Fruit fly (Drosophila melanogaster) whole organism, embryonic: Measurements from ENCODE around the gene CG7378.

Experiments
- Atf-2 ChIP-seq: fragments of 200-800 bp; sonication (Bioruptor generic); optimal IDR thresholded peaks from 2 replicates; lab custom pipeline; 2016; ENCODE audit warnings: missing biosample characterization, missing genetic modification characterization
- Awh ChIP-seq: fragments of 200-800 bp; sonication (Bioruptor generic); IDR thresholded peaks from 2 replicates; pipeline ENCODE4, ENCODE4 v1.3.6; 2022; ENCODE audit warnings: missing biosample characterization, missing genetic modification characterization
- B-H1 ChIP-seq: fragments of 200-800 bp; sonication (Bioruptor generic); IDR thresholded peaks from 3 replicates; pipeline ENCODE4 v1.3.6; 2022; ENCODE audit warnings: missing biosample characterization, missing genetic modification characterization
- C15 ChIP-seq: fragments of 200-800 bp; sonication (Bioruptor generic); IDR thresholded peaks from 3 replicates; pipeline ENCODE4 v1.3.6; 2022; ENCODE audit warnings: missing biosample characterization, missing genetic modification characterization
- CG1024 ChIP-seq: fragments of 200-800 bp; sonication (Bioruptor generic); IDR thresholded peaks from 2 replicates; pipeline ENCODE4 v1.3.6; 2022; ENCODE audit warnings: missing biosample characterization, missing genetic modification characterization
- CG10462 ChIP-seq: fragments of 200-800 bp; sonication (Bioruptor generic); optimal IDR thresholded peaks from 2 replicates; lab custom pipeline; 2016; ENCODE audit warnings: missing biosample characterization, missing genetic modification characterization
- CG10959 ChIP-seq: fragments of 200-800 bp; sonication (Bioruptor generic); IDR thresholded peaks from 2 replicates; pipeline ENCODE4 v1.3.6; 2022; ENCODE audit warnings: missing biosample characterization, missing genetic modification characterization
- CG11560 ChIP-seq: fragments of 200-800 bp; sonication (Bioruptor generic); IDR thresholded peaks from 3 replicates; pipeline ENCODE4 v1.3.6; 2022; ENCODE audit warnings: missing biosample characterization, missing genetic modification characterization
- CG11723 ChIP-seq: fragments of 200-800 bp; sonication (Bioruptor generic); optimal IDR thresholded peaks from 2 replicates; lab custom pipeline; 2017; ENCODE audit warnings: missing biosample characterization, mild to moderate bottlenecking, missing genetic modification characterization
- CG12104 ChIP-seq: fragments of 200-800 bp; sonication (Bioruptor generic); optimal IDR thresholded peaks from 3 replicates; lab custom pipeline; 2016; ENCODE audit warnings: missing biosample characterization, missing genetic modification characterization
- CG13424 ChIP-seq: fragments of 200-800 bp; sonication (Bioruptor generic); optimal IDR thresholded peaks from 2 replicates; lab custom pipeline; 2019; ENCODE audit warnings: missing biosample characterization, mild to moderate bottlenecking, missing genetic modification characterization, moderate library complexity
- CG14667 ChIP-seq: fragments of 200-800 bp; sonication (Bioruptor generic); IDR thresholded peaks from 2 replicates; pipeline ENCODE4 v1.3.6; 2022; ENCODE audit warnings: missing biosample characterization, missing genetic modification characterization
- CG1603 ChIP-seq: fragments of 200-800 bp; sonication (Bioruptor generic); optimal IDR thresholded peaks from 2 replicates; lab custom pipeline; 2019; ENCODE audit warnings: missing biosample characterization, mild to moderate bottlenecking, missing genetic modification characterization, moderate library complexity
- CG2202 ChIP-seq: fragments of 200-800 bp; sonication (Bioruptor generic); optimal IDR thresholded peaks from 2 replicates; lab custom pipeline; 2018; ENCODE audit warnings: missing biosample characterization, mild to moderate bottlenecking, missing genetic modification characterization
- CG31441 ChIP-seq: fragments of 200-800 bp; sonication (Bioruptor generic); IDR thresholded peaks from 2 replicates; pipeline ENCODE4 v1.3.6; 2022; ENCODE audit warnings: missing biosample characterization, missing genetic modification characterization
- CG4282 ChIP-seq: fragments of 200-800 bp; sonication (Bioruptor generic); optimal IDR thresholded peaks from 2 replicates; lab custom pipeline; 2016; ENCODE audit warnings: missing biosample characterization, missing genetic modification characterization
- CG4617 ChIP-seq: fragments of 200-800 bp; sonication (Bioruptor generic); optimal IDR thresholded peaks from 3 replicates; lab custom pipeline; 2016; ENCODE audit warnings: missing biosample characterization, missing genetic modification characterization, borderline replicate concordance
- CG6765 ChIP-seq: fragments of 200-800 bp; sonication (Bioruptor generic); optimal IDR thresholded peaks from 3 replicates; lab custom pipeline; 2017; ENCODE audit warnings: missing biosample characterization, mild to moderate bottlenecking, missing genetic modification characterization
- CG7745 ChIP-seq: fragments of 200-800 bp; sonication (Bioruptor generic); optimal IDR thresholded peaks from 2 replicates; lab custom pipeline; 2018; ENCODE audit warnings: missing biosample characterization, mild to moderate bottlenecking, missing genetic modification characterization, moderate library complexity
- CG7786 ChIP-seq: fragments of 200-800 bp; sonication (Bioruptor generic); optimal IDR thresholded peaks from 2 replicates; lab custom pipeline; 2016; ENCODE audit warnings: missing biosample characterization, missing genetic modification characterization
- CG8359 ChIP-seq: fragments of 200-800 bp; sonication (Bioruptor generic); optimal IDR thresholded peaks from 2 replicates; lab custom pipeline; 2017; ENCODE audit warnings: missing biosample characterization, mild to moderate bottlenecking, missing genetic modification characterization, borderline replicate concordance
- CG8478 ChIP-seq: fragments of >200 bp; optimal IDR thresholded peaks from 2 replicates; lab custom pipeline; 2018
- CG9932 ChIP-seq: fragments of 200-800 bp; sonication (Bioruptor generic); IDR thresholded peaks from 2 replicates; pipeline ENCODE4 v1.3.6; 2022; ENCODE audit warnings: missing biosample characterization, missing genetic modification characterization
- Doc2 ChIP-seq: fragments of 200-800 bp; sonication (Bioruptor generic); IDR thresholded peaks from 2 replicates; pipeline ENCODE4 v1.3.6; 2022; ENCODE audit warnings: missing biosample characterization, missing genetic modification characterization
- Drgx ChIP-seq: fragments of 200-800 bp; sonication (Bioruptor generic); IDR thresholded peaks from 2 replicates; pipeline ENCODE4 v1.3.6; 2022; ENCODE audit warnings: missing biosample characterization, missing genetic modification characterization
- E2f1 ChIP-seq: fragments of 200-800 bp; sonication (Bioruptor generic); IDR thresholded peaks from 2 replicates; pipeline ENCODE4 v1.3.6; 2022; ENCODE audit warnings: missing biosample characterization, missing genetic modification characterization
- HHEX ChIP-seq: fragments of 200-800 bp; sonication (Bioruptor generic); optimal IDR thresholded peaks from 3 replicates; lab custom pipeline; 2017; ENCODE audit warnings: missing biosample characterization, mild to moderate bottlenecking, missing genetic modification characterization, missing genetic modification reagents
- Hsf ChIP-seq: fragments of 200-800 bp; sonication (Bioruptor generic); optimal IDR thresholded peaks from 3 replicates; lab custom pipeline; 2016; ENCODE audit warnings: missing biosample characterization, missing genetic modification characterization
- Mes4 ChIP-seq: fragments of 200-800 bp; sonication (Bioruptor generic); optimal IDR thresholded peaks from 2 replicates; lab custom pipeline; 2016; ENCODE audit warnings: missing biosample characterization, missing genetic modification characterization
- Sin3A ChIP-seq: fragments of >200 bp; optimal IDR thresholded peaks from 2 replicates; lab custom pipeline; 2018
- abd-A ChIP-seq: fragments of 200-800 bp; sonication (Bioruptor generic); optimal IDR thresholded peaks from 3 replicates; lab custom pipeline; 2019; ENCODE audit warnings: missing biosample characterization, mild to moderate bottlenecking, missing genetic modification characterization, moderate library complexity
- ac ChIP-seq: fragments of 200-800 bp; sonication (Bioruptor generic); optimal IDR thresholded peaks from 3 replicates; lab custom pipeline; 2017; ENCODE audit warnings: missing biosample characterization, mild to moderate bottlenecking, missing genetic modification characterization
- ase ChIP-seq: fragments of 200-800 bp; sonication (Bioruptor generic); IDR thresholded peaks from 3 replicates; pipeline ENCODE4 v1.3.6; 2022; ENCODE audit warnings: missing biosample characterization, missing genetic modification characterization
- ato ChIP-seq: fragments of 200-800 bp; sonication (Bioruptor generic); IDR thresholded peaks from 2 replicates; pipeline ENCODE4 v1.3.6; 2022; ENCODE audit warnings: missing biosample characterization, missing genetic modification characterization; ENCODE audit not compliant: partially characterized antibody
- bcd ChIP-seq: fragments of 200-800 bp; sonication (Bioruptor generic); optimal IDR thresholded peaks from 2 replicates; lab custom pipeline; 2017; ENCODE audit warnings: missing biosample characterization, mild to moderate bottlenecking, missing genetic modification characterization
- h ChIP-seq: fragments of >200 bp; optimal IDR thresholded peaks from 2 replicates; lab custom pipeline; 2017
- hbn ChIP-seq: fragments of 200-800 bp; sonication (Bioruptor generic); IDR thresholded peaks from 2 replicates; pipeline ENCODE4 v1.3.6; 2022; ENCODE audit warnings: missing biosample characterization, missing genetic modification characterization; ENCODE audit not compliant: partially characterized antibody
- her ChIP-seq: fragments of 200-800 bp; sonication (Bioruptor generic); optimal IDR thresholded peaks from 2 replicates; lab custom pipeline; 2016; ENCODE audit warnings: missing biosample characterization, missing genetic modification characterization
- ind ChIP-seq: fragments of 200-800 bp; sonication (Bioruptor generic); optimal IDR thresholded peaks from 3 replicates; lab custom pipeline; 2016; ENCODE audit warnings: missing biosample characterization, missing genetic modification characterization
- inv ChIP-seq: fragments of 200-800 bp; sonication (Bioruptor generic); IDR thresholded peaks from 2 replicates; pipeline ENCODE4 v1.3.6; 2022; ENCODE audit warnings: missing biosample characterization, missing genetic modification characterization; ENCODE audit not compliant: partially characterized antibody
- jigr1 ChIP-seq: fragments of 200-800 bp; sonication (Bioruptor generic); IDR thresholded peaks from 3 replicates; pipeline ENCODE4 v1.3.6; 2022; ENCODE audit warnings: missing biosample characterization, missing genetic modification characterization
- jing ChIP-seq: fragments of 200-800 bp; sonication (Bioruptor generic); optimal IDR thresholded peaks from 2 replicates; lab custom pipeline; 2018; ENCODE audit warnings: missing biosample characterization, mild to moderate bottlenecking, missing genetic modification characterization
- pb ChIP-seq: fragments of 200-800 bp; sonication (Bioruptor generic); optimal IDR thresholded peaks from 3 replicates; lab custom pipeline; 2016; ENCODE audit warnings: missing biosample characterization, missing genetic modification characterization
- rib ChIP-seq: fragments of 200-800 bp; sonication (Bioruptor generic); IDR thresholded peaks from 2 replicates; pipeline ENCODE4 v1.3.6; 2022; ENCODE audit warnings: missing biosample characterization, missing genetic modification characterization
- ro ChIP-seq: fragments of 200-800 bp; sonication (Bioruptor generic); IDR thresholded peaks from 2 replicates; pipeline ENCODE4 v1.3.6; 2022; ENCODE audit warnings: missing biosample characterization, missing genetic modification characterization
- salm ChIP-seq: fragments of 200-800 bp; sonication (Bioruptor generic); optimal IDR thresholded peaks from 2 replicates; lab custom pipeline; 2018; ENCODE audit warnings: missing biosample characterization, mild to moderate bottlenecking, missing genetic modification characterization
- sens-2 ChIP-seq: fragments of 200-800 bp; sonication (Bioruptor generic); IDR thresholded peaks from 2 replicates; pipeline ENCODE4 v1.3.6; 2022; ENCODE audit warnings: missing biosample characterization, missing genetic modification characterization
- tna ChIP-seq: fragments of 200-800 bp; sonication (Bioruptor generic); IDR thresholded peaks from 2 replicates; pipeline ENCODE4 v1.3.6; 2022; ENCODE audit warnings: missing biosample characterization, missing genetic modification characterization; ENCODE audit not compliant: partially characterized antibody
- usp ChIP-seq: fragments of >200 bp; optimal IDR thresholded peaks from 2 replicates; lab custom pipeline; 2017; ENCODE audit warnings: missing biosample characterization, missing genetic modification characterization
- vnd ChIP-seq: fragments of 200-800 bp; sonication (Bioruptor generic); IDR thresholded peaks from 3 replicates; pipeline ENCODE4 v1.3.6; 2022; ENCODE audit warnings: missing biosample characterization, missing genetic modification characterization; ENCODE audit not compliant: partially characterized antibody
- z ChIP-seq: fragments of 200-800 bp; sonication (Bioruptor generic); IDR thresholded peaks from 3 replicates; pipeline ENCODE4 v1.3.6; 2022; ENCODE audit warnings: missing biosample characterization, missing genetic modification characterization

CG7378 gene

DNA sequence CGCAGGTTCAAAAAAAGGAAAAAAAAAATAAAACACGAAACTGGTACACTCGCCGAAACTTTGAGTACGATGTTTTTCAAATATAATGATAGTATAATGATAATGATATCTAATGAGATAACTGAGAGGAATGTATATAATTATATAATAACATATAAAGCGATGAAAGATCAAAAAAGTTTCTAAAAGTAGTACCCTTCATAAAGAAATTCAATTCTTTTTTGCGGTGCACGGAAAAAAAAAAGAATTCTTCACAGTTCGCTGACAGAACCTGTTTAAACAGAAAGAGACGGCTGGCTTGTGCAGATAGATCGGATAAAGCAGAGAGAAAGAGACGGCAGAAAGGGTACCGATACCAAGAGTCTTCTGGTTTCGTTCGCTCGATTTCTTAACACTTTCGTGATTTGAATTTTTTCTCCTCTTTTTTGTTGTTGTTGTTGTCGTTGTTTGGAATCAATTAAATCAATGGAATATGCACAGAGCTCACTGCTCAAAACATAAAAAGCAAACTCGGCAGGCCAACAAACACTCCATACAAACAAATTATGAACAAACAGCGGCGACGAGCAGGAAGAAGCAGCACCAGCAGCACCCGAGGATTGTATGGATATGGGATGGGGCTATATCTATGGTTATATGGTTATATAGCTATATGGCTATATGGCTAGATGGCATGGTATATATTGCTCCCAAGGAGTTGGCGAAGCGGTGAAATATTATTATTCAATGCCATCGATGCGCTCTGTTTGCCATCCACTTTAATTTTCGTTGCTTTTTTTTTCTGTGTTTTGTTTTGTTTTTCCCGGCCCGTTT lies 38.1 kb downstream of the CG7378 start (continued):
- TF ChIP-seq CG4617 (GFP tag; lab: Kevin White, UChicago) (no peak), CG6765 (no peak), Mes4 (GFP tag; lab: Kevin White, UChicago) (no peak), ato (GFP tag; lab: Robert Waterston, UW) (no peak), inv (GFP tag; lab: Robert Waterston, UW) (no peak), Hsf (peak; percentile 17), CG9932 (GFP tag; lab: Robert Waterston, UW) (peak; percentile 70), CG8359 (GFP tag; lab: Kevin White, UChicago) (no peak), CG31441 (peak; percentile 72), CG7745 (tag; lab: Kevin White, UChicago) (no peak), abd-A (tag; lab: Kevin White, UChicago) (no peak), B-H1 (no peak), Sin3A (lab: Kevin White, UChicago) (no peak), CG13424 (tag; lab: Kevin White, UChicago) (peak; percentile 30), jing (GFP tag; lab: Kevin White, UChicago) (no peak), CG1603 (tag; lab: Kevin White, UChicago) (no peak), sens-2 (0 out of 2 replicates have a peak, but pooled peaks have one; percentile 16), CG1024 (GFP tag; lab: Robert Waterston, UW) (no peak), CG8478 (no peak), CG2202 (tag; lab: Kevin White, UChicago) (peak; percentile 29), ac (GFP tag; lab: Kevin White, UChicago) (peak; percentile 43), CG10462 (GFP tag; lab: Kevin White, UChicago) (peak; percentile 31), jigr1 (no peak), her (GFP tag; lab: Kevin White, UChicago) (no peak), CG11560 (tag; lab: Robert Waterston, UW) (no peak), CG4282 (GFP tag; lab: Kevin White, UChicago) (no peak), rib (no peak), ro (GFP tag; lab: Robert Waterston, UW) (no peak), pb (GFP tag; lab: Kevin White, UChicago) (no peak), vnd (GFP tag; lab: Robert Waterston, UW) (no peak), Atf-2 (GFP tag; lab: Kevin White, UChicago) (no peak), ase (GFP tag; lab: Robert Waterston, UW) (no peak), bcd (GFP tag; lab: Kevin White, UChicago) (peak; percentile 29), CG14667 (GFP tag; lab: Robert Waterston, UW) (no peak), h (lab: Kevin White, UChicago) (no peak), HHEX (peak; percentile 8), CG7786 (no peak), hbn (GFP tag; lab: Robert Waterston, UW) (no peak), C15 (GFP tag; lab: Robert Waterston, UW) (no peak), salm (tag; lab: Kevin White, UChicago) (peak; percentile 24), Awh (GFP tag; lab: Robert Waterston, UW) (peak; percentile 4; the same call in 1 of the 2 replicates), E2f1 (GFP tag; lab: Robert Waterston, UW) (peak; percentile 49; the same call in 1 of the 2 replicates), CG12104 (GFP tag; lab: Kevin White, UChicago) (no peak), Drgx (GFP tag; lab: Robert Waterston, UW) (peak; percentile 46; the same call in 1 of the 2 replicates), tna (GFP tag; lab: Robert Waterston, UW) (no peak), CG10959 (GFP tag; lab: Robert Waterston, UW) (peak; percentile 67), z (no peak), ind (GFP tag; lab: Kevin White, UChicago) (no peak), Doc2 (GFP tag; lab: Robert Waterston, UW) (no peak), CG11723 (GFP tag; lab: Kevin White, UChicago) (no peak), usp (GFP tag; lab: Kevin White, UChicago) (no peak)
